Worm (Caenorhabditis elegans): ENCODE data around the gene srh-187.

DNA sequence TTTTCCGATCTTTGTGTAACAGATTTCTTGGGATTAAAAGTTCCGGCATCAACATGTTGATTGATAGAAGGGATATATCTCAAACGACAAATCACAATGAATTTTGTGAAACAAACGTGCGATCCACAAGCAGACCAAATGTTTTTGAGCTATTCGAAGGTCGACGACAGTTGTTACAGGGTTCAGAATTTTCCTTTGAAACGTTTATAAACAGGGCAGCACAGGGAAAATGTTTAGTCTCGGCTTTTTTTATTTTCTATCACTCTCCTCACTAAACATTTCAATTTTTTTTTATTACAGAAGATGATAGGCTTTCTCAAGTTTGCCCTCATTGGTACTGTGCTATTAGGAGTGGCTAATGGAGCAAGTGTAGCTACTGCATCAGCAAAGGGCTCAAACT, 25.2 kb upstream of the srh-187 start, which contains the start of gene exc-13:
- TF ChIP-seq lin-39 (tag; optimal IDR thresholded peaks at IDR 0.05) (no peak), nhr-25 (tag; optimal IDR thresholded peaks at IDR 0.05) (no peak), ama-1 (optimal IDR thresholded peaks at IDR 0.05) (no peak), nhr-6 (tag; optimal IDR thresholded peaks at IDR 0.05) (no peak), ztf-4 (tag; optimal IDR thresholded peaks at IDR 0.05) (no peak), zag-1 (tag; optimal IDR thresholded peaks at IDR 0.05) (no peak), mdl-1 (tag; optimal IDR thresholded peaks at IDR 0.05) (no peak), dmd-4 (tag; optimal IDR thresholded peaks at IDR 0.05) (no peak), blmp-1 (tag; optimal IDR thresholded peaks at IDR 0.05; ENCODE audit: insufficient read depth) (no peak), nhr-21 (tag; optimal IDR thresholded peaks at IDR 0.05) (no peak), nhr-11 (tag; optimal IDR thresholded peaks at IDR 0.05) (no peak)
